Fruit fly (Drosophila melanogaster) whole organism, prepupa: ENCODE measurements around the gene CG32248.

Experiments used
- CG7368 ChIP-seq: fragments of 200-800 bp; sonication (Bioruptor generic); optimal IDR thresholded peaks from 3 replicates; lab custom pipeline; 2016; ENCODE audit warnings: missing biosample characterization, missing genetic modification characterization
- CG8319 ChIP-seq: fragments of 200-800 bp; sonication (Bioruptor generic); optimal IDR thresholded peaks from 3 replicates; lab custom pipeline; 2016; ENCODE audit warnings: missing biosample characterization, missing genetic modification characterization
- CG8632 ChIP-seq: fragments of 200-800 bp; sonication (Bioruptor generic); optimal IDR thresholded peaks from 3 replicates; lab custom pipeline; 2016; ENCODE audit warnings: missing biosample characterization, missing genetic modification characterization
- Gug ChIP-seq: fragments of 200-800 bp; sonication (Bioruptor generic); IDR thresholded peaks from 2 replicates; pipeline ENCODE4 v1.3.6; 2022; ENCODE audit warnings: missing biosample characterization, missing genetic modification characterization
- Smox ChIP-seq: fragments of 200-800 bp; sonication (Bioruptor generic); optimal IDR thresholded peaks from 3 replicates; lab custom pipeline; 2016; ENCODE audit warnings: missing biosample characterization, missing genetic modification characterization
- Sox14 ChIP-seq: fragments of 200-800 bp; sonication (Bioruptor generic); optimal IDR thresholded peaks from 3 replicates; lab custom pipeline; 2016; ENCODE audit warnings: missing biosample characterization, missing genetic modification characterization
- acj6 ChIP-seq: fragments of 200-800 bp; sonication (Bioruptor generic); optimal IDR thresholded peaks from 3 replicates; lab custom pipeline; 2016; ENCODE audit warnings: missing biosample characterization, missing genetic modification characterization
- eg ChIP-seq: fragments of 200-800 bp; sonication (Bioruptor generic); IDR thresholded peaks from 3 replicates; pipeline ENCODE4 v1.3.6; 2022; ENCODE audit warnings: missing biosample characterization, missing genetic modification characterization
- lz ChIP-seq: fragments of 200-800 bp; sonication (Bioruptor generic); optimal IDR thresholded peaks from 3 replicates; lab custom pipeline; 2016; ENCODE audit warnings: missing biosample characterization, missing genetic modification characterization

DNA sequence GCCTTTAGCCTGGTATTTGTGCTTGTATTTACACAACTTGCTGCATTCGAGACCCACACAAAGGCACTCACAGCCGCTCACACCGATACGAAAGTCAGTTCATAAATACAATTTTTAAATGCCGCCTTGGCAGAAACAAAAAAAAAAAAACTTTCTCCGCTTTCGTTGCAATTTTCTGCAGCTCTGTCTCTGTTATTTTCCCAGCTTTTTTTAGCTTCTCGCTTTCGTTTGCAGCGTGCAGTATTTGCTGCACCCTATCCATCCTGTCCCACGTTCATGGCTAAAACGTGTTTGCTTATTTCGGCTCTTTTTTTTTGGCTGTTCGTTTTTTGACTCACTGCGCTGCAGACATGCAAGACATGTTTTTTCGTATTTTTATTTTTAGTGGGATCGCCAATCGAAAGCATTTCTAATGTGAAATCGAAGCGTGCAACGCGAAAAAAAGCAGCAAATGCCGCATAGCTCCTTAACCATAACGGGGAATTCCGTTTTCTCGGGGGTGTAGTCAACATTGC lies 47.9 kb downstream of the CG32248 start:
- TF ChIP-seq CG7368 (GFP tag; lab: Kevin White, UChicago) (no peak), CG8632 (GFP tag; lab: Kevin White, UChicago) (no peak), Smox (no peak), eg (GFP tag; lab: Robert Waterston, UW) (no peak), lz (no peak), Gug (no peak), acj6 (no peak), Sox14 (GFP tag; lab: Kevin White, UChicago) (no peak), CG8319 (no peak)
